Fruit fly (Drosophila melanogaster) whole organism, prepupa: ENCODE measurements around the gene CG17768.

ENCODE experiments used
- CG32006 ChIP-seq: fragments of 200-800 bp; sonication (Bioruptor generic); optimal IDR thresholded peaks from 3 replicates; lab custom pipeline; 2017; ENCODE audit warnings: missing biosample characterization, mild to moderate bottlenecking, missing genetic modification characterization
- CG3919 ChIP-seq: fragments of 200-800 bp; sonication (Bioruptor generic); optimal IDR thresholded peaks from 3 replicates; lab custom pipeline; 2016; ENCODE audit warnings: missing biosample characterization, missing genetic modification characterization
- CG6792 ChIP-seq: fragments of 200-800 bp; sonication (Bioruptor generic); optimal IDR thresholded peaks from 3 replicates; lab custom pipeline; 2016; ENCODE audit warnings: missing biosample characterization, missing genetic modification characterization
- CG6854 ChIP-seq: fragments of 200-800 bp; sonication (Bioruptor generic); optimal IDR thresholded peaks from 2 replicates; lab custom pipeline; 2017; ENCODE audit warnings: missing biosample characterization, mild to moderate bottlenecking, missing genetic modification characterization
- CG7368 ChIP-seq: fragments of 200-800 bp; sonication (Bioruptor generic); optimal IDR thresholded peaks from 3 replicates; lab custom pipeline; 2016; ENCODE audit warnings: missing biosample characterization, missing genetic modification characterization
- Eip78C ChIP-seq: fragments of 200-800 bp; sonication (Bioruptor generic); peaks from one replicate; lab custom pipeline; 2016; ENCODE audit warnings: missing biosample characterization, missing genetic modification characterization
- Ets21C ChIP-seq: fragments of 200-800 bp; sonication (Bioruptor generic); optimal IDR thresholded peaks from 3 replicates; lab custom pipeline; 2016; ENCODE audit warnings: missing biosample characterization, missing genetic modification characterization
- Met ChIP-seq: fragments of 200-800 bp; sonication (Bioruptor generic); optimal IDR thresholded peaks from 3 replicates; lab custom pipeline; 2016; ENCODE audit warnings: missing biosample characterization, missing genetic modification characterization
- lz ChIP-seq: fragments of 200-800 bp; sonication (Bioruptor generic); optimal IDR thresholded peaks from 3 replicates; lab custom pipeline; 2016; ENCODE audit warnings: missing biosample characterization, missing genetic modification characterization

- TF ChIP-seq Ets21C (GFP tag; lab: Kevin White, UChicago) (no peak), CG3919 (GFP tag; lab: Kevin White, UChicago) (no peak), lz (GFP tag; lab: Kevin White, UChicago) (no peak), CG6854 (no peak), CG7368 (no peak), CG6792 (GFP tag; lab: Kevin White, UChicago) (no peak), CG32006 (GFP tag; lab: Kevin White, UChicago) (no peak), Eip78C (GFP tag; lab: Kevin White, UChicago) (no peak), Met (no peak)
These were observed 47.3 kb upstream of the CG17768 start, which contains the start of gene ppk10 for dm6 chr2L:10452296-10452695.
